Fruit fly (Drosophila melanogaster): ENCODE data around the gene CG9917.

Gene CG9917

dm6 chrX:16333434-16334141 lies 10.6 kb upstream of the CG9917 start, which contains the start of the genes CG9921 and Dsp1 (continued):
- TF ChIP-seq Hr78 (GFP tag; optimal IDR thresholded peaks at IDR 0.05) (no peak), CG12155 (GFP tag; optimal IDR thresholded peaks at IDR 0.05) (no peak), YL-1 (GFP tag; optimal IDR thresholded peaks at IDR 0.05) (no peak), Elba2 (GFP tag; optimal IDR thresholded peaks at IDR 0.05) (no peak), CG6791 (GFP tag; IDR thresholded peaks at IDR 0.05; ENCODE audit: partially characterized antibody) (no peak), CG11695 (GFP tag; IDR thresholded peaks at IDR 0.05) (no peak), CG9797 (GFP tag; optimal IDR thresholded peaks at IDR 0.05) (no peak), E2f1 (GFP tag; IDR thresholded peaks at IDR 0.05) (no peak), CG31441 (GFP tag; IDR thresholded peaks at IDR 0.05) (no peak), CG7271 (tag; optimal IDR thresholded peaks at IDR 0.05) (no peak), Kr (GFP tag; optimal IDR thresholded peaks at IDR 0.05) (no peak), CkIIα-i1 (GFP tag; IDR thresholded peaks at IDR 0.05) (no peak), zf30C (GFP tag; optimal IDR thresholded peaks at IDR 0.05) (no peak), CG31388 (GFP tag; optimal IDR thresholded peaks at IDR 0.05) (no peak), nmo (GFP tag; optimal IDR thresholded peaks at IDR 0.05) (no peak), CG18764 (GFP tag; optimal IDR thresholded peaks at IDR 0.05) (no peak), so (GFP tag; IDR thresholded peaks at IDR 0.05) (peak; percentile 15; the same call in 1 of the 3 replicates), CG30020 (tag; optimal IDR thresholded peaks at IDR 0.05) (peak; percentile 22), Dek (tag; optimal IDR thresholded peaks at IDR 0.05) (no peak), CG7372 (GFP tag; IDR thresholded peaks at IDR 0.05) (no peak), yki (optimal IDR thresholded peaks at IDR 0.05) (peak; percentile 90), nau (GFP tag; optimal IDR thresholded peaks at IDR 0.05) (no peak), ato (GFP tag; IDR thresholded peaks at IDR 0.05; ENCODE audit: partially characterized antibody) (no peak), dpn (GFP tag; optimal IDR thresholded peaks at IDR 0.05) (no peak), ken (GFP tag; IDR thresholded peaks at IDR 0.05) (no peak), CG4820 (GFP tag; optimal IDR thresholded peaks at IDR 0.05) (no peak), ranshi (GFP tag; IDR thresholded peaks at IDR 0.05) (no peak), NC2β (GFP tag; optimal IDR thresholded peaks at IDR 0.05) (no peak), dysf (GFP tag; IDR thresholded peaks at IDR 0.05) (no peak), E2f2 (GFP tag; IDR thresholded peaks at IDR 0.05) (no peak), pros (GFP tag; optimal IDR thresholded peaks at IDR 0.05) (no peak), CG6813 (GFP tag; optimal IDR thresholded peaks at IDR 0.05) (peak; percentile 3), CG12744 (GFP tag; optimal IDR thresholded peaks at IDR 0.05) (no peak), twi (tag; optimal IDR thresholded peaks at IDR 0.05) (no peak), salm (tag; optimal IDR thresholded peaks at IDR 0.05) (no peak), mam (GFP tag; optimal IDR thresholded peaks at IDR 0.05) (no peak), CG15696 (tag; optimal IDR thresholded peaks at IDR 0.05) (no peak), gem (tag; optimal IDR thresholded peaks at IDR 0.05) (no peak), Hmr (GFP tag; optimal IDR thresholded peaks at IDR 0.05) (peak; percentile 31), disco-r (GFP tag; optimal IDR thresholded peaks at IDR 0.05) (no peak), tin (GFP tag; optimal IDR thresholded peaks at IDR 0.05) (no peak), CG30403 (GFP tag; optimal IDR thresholded peaks at IDR 0.05) (no peak), nom (GFP tag; optimal IDR thresholded peaks at IDR 0.05) (peak; percentile 13), CrebB (tag; optimal IDR thresholded peaks at IDR 0.05) (peak; percentile 38), pnt (GFP tag; optimal IDR thresholded peaks at IDR 0.05) (no peak), CG33557 (GFP tag; optimal IDR thresholded peaks at IDR 0.05) (no peak), CG8944 (GFP tag; optimal IDR thresholded peaks at IDR 0.05) (no peak), HmgZ (tag; optimal IDR thresholded peaks at IDR 0.05) (peak; percentile 65), corto (GFP tag; optimal IDR thresholded peaks at IDR 0.05) (peak; percentile 23), hkb (optimal IDR thresholded peaks at IDR 0.05) (no peak), hkb (GFP tag; IDR thresholded peaks at IDR 0.05) (no peak; the same call in 1 of the 2 replicates)
